Worm (Caenorhabditis elegans) whole organism, early embryonic: ENCODE results near the gene dsl-5.

Experiments
- aly-1 ChIP-seq: sonication (generic microtip); optimal IDR thresholded peaks from 2 replicates; lab custom pipeline; 2016; ENCODE audit warnings: missing genetic modification characterization, missing compliant biosample characterization
- ama-1 ChIP-seq: fragments of 150-350 bp; optimal IDR thresholded peaks from 2 replicates; lab custom pipeline; 2014
- ceh-36 ChIP-seq: sonication (generic microtip); optimal IDR thresholded peaks from 2 replicates; lab custom pipeline; 2016; ENCODE audit warnings: missing genetic modification characterization, inconsistent platforms, missing compliant biosample characterization
- flt-1 ChIP-seq: fragments of 200-800 bp; sonication (Bioruptor generic); IDR thresholded peaks from 2 replicates; pipeline ENCODE4 v1.3.6; 2022; ENCODE audit warnings: missing genetic modification characterization, missing compliant biosample characterization
- hnd-1 ChIP-seq: sonication (generic microtip); optimal IDR thresholded peaks from 2 replicates; lab custom pipeline; 2016; ENCODE audit warnings: missing genetic modification characterization, missing compliant biosample characterization
- pes-1 ChIP-seq: fragments of 200-800 bp; sonication (Bioruptor generic); IDR thresholded peaks from 2 replicates; pipeline ENCODE4 v1.3.6; 2022; ENCODE audit warnings: missing genetic modification reagents, missing genetic modification characterization, missing compliant biosample characterization
- sea-1 ChIP-seq: fragments of 200-800 bp; sonication (Bioruptor generic); conservative IDR thresholded peaks from 2 replicates; pipeline ENCODE4 v1.3.6; 2022; ENCODE audit warnings: missing genetic modification characterization, missing compliant biosample characterization

DNA sequence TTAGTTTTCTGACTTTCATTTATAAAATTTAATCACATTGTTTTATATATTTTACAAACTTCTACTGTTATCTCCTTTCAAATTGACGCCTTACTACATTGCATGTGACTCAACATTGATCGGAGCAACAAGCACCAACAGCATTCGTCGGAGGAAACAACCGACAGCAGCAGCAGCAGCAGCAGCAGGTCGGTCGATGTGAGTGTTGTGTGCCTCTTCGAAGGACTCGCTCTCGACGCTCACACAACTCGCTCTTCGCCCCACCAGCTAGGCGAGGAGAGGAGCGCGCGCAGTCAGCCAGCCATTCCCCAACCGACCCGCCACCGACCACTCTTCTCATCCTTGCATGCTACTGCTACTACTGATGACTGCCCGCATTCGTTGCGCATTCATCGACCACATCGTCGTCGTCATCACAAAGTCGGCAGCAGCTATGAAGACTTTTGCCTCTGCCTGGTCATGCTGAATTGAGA, 36.9 kb downstream of the dsl-5 start, which contains the start of gene F12F6.1:
- TF ChIP-seq ceh-36 (tag; lab: Kevin White, UChicago), result no peak
- no peak for TF ChIP-seq ama-1
- TF ChIP-seq sea-1 (GFP tag; lab: Robert Waterston, UW), result 0 out of 2 replicates have a peak, but pooled peaks have one; percentile 46
- TF ChIP-seq aly-1 (tag; lab: Kevin White, UChicago), result no peak
- TF ChIP-seq flt-1 (GFP tag; lab: Robert Waterston, UW), result no peak
- TF ChIP-seq pes-1 (GFP tag; lab: Robert Waterston, UW), result no peak
- TF ChIP-seq hnd-1 (tag; lab: Kevin White, UChicago), result no peak
